Worm (Caenorhabditis elegans): ENCODE results near the gene F26C11.4.

Gene F26C11.4

DNA sequence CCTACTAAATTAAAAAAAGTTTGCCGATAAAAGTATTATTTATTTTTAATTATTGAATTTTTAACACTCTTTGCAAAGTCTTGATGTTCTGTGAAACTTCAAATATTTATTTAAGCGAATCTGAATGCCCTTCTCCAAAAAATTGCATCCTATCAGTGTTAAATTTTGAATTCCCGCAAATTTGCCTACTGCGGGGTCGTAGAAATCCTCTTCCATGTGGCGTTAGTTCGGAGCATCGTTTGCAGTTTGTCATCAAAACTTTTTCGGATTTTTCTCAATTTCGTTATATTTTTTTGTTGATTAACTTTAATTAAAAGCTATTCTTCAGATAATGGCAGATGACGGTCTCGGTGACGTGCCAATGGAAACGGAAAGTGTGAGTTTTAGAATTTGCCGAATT is 24.4 kb upstream of the F26C11.4 start, which contains the start of gene ufd-3 (continued):
- TF ChIP-seq spr-3 (GFP tag; optimal IDR thresholded peaks at IDR 0.05) (no peak), hlh-30 (tag; optimal IDR thresholded peaks at IDR 0.05; ENCODE audit: insufficient read depth) (peak; percentile 59), mxl-3 (GFP tag; optimal IDR thresholded peaks at IDR 0.05) (peak; percentile 61)

DNA sequence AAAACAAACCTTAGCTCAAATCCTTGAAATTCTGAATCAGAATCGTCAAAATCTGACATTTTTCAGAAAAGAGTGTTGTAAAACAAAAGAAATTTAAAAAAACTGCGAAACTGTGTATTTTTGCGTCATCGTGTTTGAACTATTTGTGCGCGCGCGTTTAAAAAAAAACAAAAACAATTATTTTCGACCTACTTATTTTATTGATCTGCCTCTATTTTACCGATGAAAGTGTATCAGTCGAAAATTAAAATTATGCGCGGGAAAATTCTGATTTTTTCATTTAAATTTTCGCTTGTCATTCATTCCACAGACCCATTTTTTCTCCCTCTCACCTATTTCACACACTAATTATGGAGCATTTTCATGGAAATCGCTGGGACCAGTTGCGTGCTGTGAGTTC is 22.8 kb upstream of the F26C11.4 start, which contains the start of the genes C05C10.7 and C05C10.5:
C05C10.7 (minus strand) TSS at position 95 of the 400 bp plus-strand sequence.
C05C10.5 (plus strand) TSS at position 164 of the 400 bp plus-strand sequence.
- TF ChIP-seq lin-15B (tag; optimal IDR thresholded peaks at IDR 0.05) (no peak), vab-7 (GFP tag; IDR thresholded peaks at IDR 0.05) (no peak), Y48G9A.11 (GFP tag; IDR thresholded peaks at IDR 0.05) (peak; percentile 76), ceh-32 (tag; optimal IDR thresholded peaks at IDR 0.05; ENCODE audit: poor library complexity) (no peak), nhr-10 (tag; optimal IDR thresholded peaks at IDR 0.05) (no peak), duxl-1 (tag; optimal IDR thresholded peaks at IDR 0.05; ENCODE audit: poor library complexity) (no peak), unc-130 (GFP tag; optimal IDR thresholded peaks at IDR 0.05) (peak; percentile 66), lin-38 (GFP tag; IDR thresholded peaks at IDR 0.05) (peak; percentile 57), lim-7 (GFP tag; IDR thresholded peaks at IDR 0.05) (no peak), zfp-2 (tag; optimal IDR thresholded peaks at IDR 0.05) (no peak), R02D3.7 (tag; optimal IDR thresholded peaks at IDR 0.05) (no peak)

DNA sequence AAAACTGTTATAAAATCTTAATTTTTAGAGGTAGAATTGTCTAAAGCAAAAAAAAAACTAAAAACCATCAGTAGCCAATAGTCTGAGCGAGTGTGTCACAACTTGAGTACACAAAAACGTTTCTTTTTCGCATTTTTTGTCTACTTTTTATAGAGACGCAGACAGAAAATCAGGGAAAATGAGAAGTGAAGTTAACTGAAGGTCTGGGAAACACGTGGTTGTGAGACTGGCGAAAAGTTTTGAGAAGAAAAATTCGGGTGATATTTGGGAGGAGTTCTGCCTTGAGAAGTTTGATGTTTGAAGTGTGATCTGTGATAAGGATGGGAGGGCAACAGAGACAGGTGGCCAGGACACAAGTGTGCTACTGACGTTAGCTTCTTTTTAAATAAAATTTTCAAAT is 21.5 kb upstream of the F26C11.4 start:
- no peak for TF ChIP-seq fos-1 (tag; optimal IDR thresholded peaks at IDR 0.05)
- TF ChIP-seq madf-9 (GFP tag; conservative IDR thresholded peaks at IDR 0.05), result no peak
- peak; percentile 84 for TF ChIP-seq tra-1 (GFP tag; IDR thresholded peaks at IDR 0.05)
- TF ChIP-seq spr-3 (GFP tag; optimal IDR thresholded peaks at IDR 0.05), result no peak
- no peak for TF ChIP-seq set-16 (GFP tag; IDR thresholded peaks at IDR 0.05)
- TF ChIP-seq lin-38 (GFP tag; IDR thresholded peaks at IDR 0.05), result 0 out of 2 replicates have a peak, but pooled peaks have one; percentile 28
- TF ChIP-seq unc-62 (GFP tag; optimal IDR thresholded peaks at IDR 0.05 in 1 of 2), result peak in 1 of 2 experiments; percentile 64
- TF ChIP-seq unc-62 (tag; optimal IDR thresholded peaks at IDR 0.05), result no peak
- peak in 1 of 2 experiments; percentile 53 for TF ChIP-seq hif-1 (tag; optimal IDR thresholded peaks at IDR 0.05)
- TF ChIP-seq ceh-62 (tag; optimal IDR thresholded peaks at IDR 0.05), result no peak
- no peak for TF ChIP-seq aly-2 (tag; optimal IDR thresholded peaks at IDR 0.05)
- TF ChIP-seq lin-13 (GFP tag; optimal IDR thresholded peaks at IDR 0.05), result peak; percentile 75
- peak; percentile 90 for TF ChIP-seq mep-1 (tag; optimal IDR thresholded peaks at IDR 0.05)
- peak; percentile 7 to 88 for TF ChIP-seq lsy-2 (tag; optimal IDR thresholded peaks at IDR 0.05)
- no peak for TF ChIP-seq dmd-9 (GFP tag; IDR thresholded peaks at IDR 0.05)
- no peak for TF ChIP-seq egl-27 (tag; optimal IDR thresholded peaks at IDR 0.05)
- no peak for TF ChIP-seq ces-1 (GFP tag; optimal IDR thresholded peaks at IDR 0.05)
- TF ChIP-seq pqm-1 (tag; optimal IDR thresholded peaks at IDR 0.05), result peak; percentile 26
- TF ChIP-seq skn-1 (tag; optimal IDR thresholded peaks at IDR 0.05), result no peak
- no peak for TF ChIP-seq zag-1 (tag; optimal IDR thresholded peaks at IDR 0.05)
- peak; percentile 47 for TF ChIP-seq spr-1 (tag; optimal IDR thresholded peaks at IDR 0.05)
- TF ChIP-seq nhr-25 (tag; optimal IDR thresholded peaks at IDR 0.05; ENCODE audit: borderline replicate concordance, insufficient read depth), result peak; percentile 7
- peak; percentile 13 for TF ChIP-seq unc-130 (GFP tag; optimal IDR thresholded peaks at IDR 0.05)
- 0 out of 2 replicates have a peak, but pooled peaks have one; percentile 14 for TF ChIP-seq lin-29 (GFP tag; IDR thresholded peaks at IDR 0.05)
- peak; percentile 90 for TF ChIP-seq nhr-28 (tag; optimal IDR thresholded peaks at IDR 0.05)
- TF ChIP-seq pha-4 (GFP tag; IDR thresholded peaks at IDR 0.05), result no peak
- TF ChIP-seq pha-4 (tag; optimal IDR thresholded peaks at IDR 0.05), result peak; percentile 33
- peak; percentile 100 for TF ChIP-seq mxl-3 (GFP tag; optimal IDR thresholded peaks at IDR 0.05)
- TF ChIP-seq ceh-82 (tag; optimal IDR thresholded peaks at IDR 0.05), result no peak
- peak; percentile 91 for TF ChIP-seq cey-2 (tag; optimal IDR thresholded peaks at IDR 0.05; ENCODE audit: borderline replicate concordance, insufficient read depth)
- peak; percentile 99 for TF ChIP-seq aha-1 (tag)
- TF ChIP-seq hmg-1.1 (GFP tag; IDR thresholded peaks at IDR 0.05), result peak; percentile 53; the same call in 1 of the 2 replicates
- peak; percentile 91 for TF ChIP-seq nhr-48 (tag; optimal IDR thresholded peaks at IDR 0.05)
- no peak for TF ChIP-seq jun-1 (tag; optimal IDR thresholded peaks at IDR 0.05)
- TF ChIP-seq snpc-1.2 (GFP tag; IDR thresholded peaks at IDR 0.05), result no peak
- TF ChIP-seq arid-1 (GFP tag; conservative IDR thresholded peaks at IDR 0.05), result 0 out of 2 replicates have a peak, but pooled peaks have one; percentile 24
- TF ChIP-seq nhr-102 (tag; optimal IDR thresholded peaks at IDR 0.05), result peak; percentile 73
